Fruit fly (Drosophila melanogaster) whole organism, embryonic: ENCODE results near the gene CG31404.

ENCODE experiments used
- Awh ChIP-seq: fragments of 200-800 bp; sonication (Bioruptor generic); IDR thresholded peaks from 2 replicates; pipeline ENCODE4, ENCODE4 v1.3.6; 2022; ENCODE audit warnings: missing biosample characterization, missing genetic modification characterization
- CG10209 ChIP-seq: fragments of 200-800 bp; sonication (Bioruptor generic); optimal IDR thresholded peaks from 3 replicates; lab custom pipeline; 2017; ENCODE audit warnings: missing biosample characterization, mild to moderate bottlenecking, missing genetic modification characterization, missing genetic modification reagents
- CG10654 ChIP-seq: fragments of 200-800 bp; sonication (Bioruptor generic); optimal IDR thresholded peaks from 2 replicates; lab custom pipeline; 2016; ENCODE audit warnings: missing biosample characterization, missing genetic modification characterization
- CG12104 ChIP-seq: fragments of 200-800 bp; sonication (Bioruptor generic); optimal IDR thresholded peaks from 3 replicates; lab custom pipeline; 2016; ENCODE audit warnings: missing biosample characterization, missing genetic modification characterization
- CG12299 ChIP-seq: fragments of 200-800 bp; sonication (Bioruptor generic); optimal IDR thresholded peaks from 2 replicates; lab custom pipeline; 2018; ENCODE audit warnings: missing biosample characterization, mild to moderate bottlenecking, missing genetic modification characterization
- CG14710 ChIP-seq: fragments of 200-800 bp; sonication (Bioruptor generic); optimal IDR thresholded peaks from 3 replicates; lab custom pipeline; 2019; ENCODE audit warnings: missing biosample characterization, mild to moderate bottlenecking, missing genetic modification characterization, moderate library complexity
- CG1603 ChIP-seq: fragments of 200-800 bp; sonication (Bioruptor generic); optimal IDR thresholded peaks from 2 replicates; lab custom pipeline; 2019; ENCODE audit warnings: missing biosample characterization, mild to moderate bottlenecking, missing genetic modification characterization, moderate library complexity
- CG16815 ChIP-seq: fragments of 200-800 bp; sonication (Bioruptor generic); optimal IDR thresholded peaks from 3 replicates; lab custom pipeline; 2017; ENCODE audit warnings: missing biosample characterization, mild to moderate bottlenecking, missing genetic modification characterization
- CG17568 ChIP-seq: fragments of 200-800 bp; sonication (Bioruptor generic); optimal IDR thresholded peaks from 2 replicates; lab custom pipeline; 2018; ENCODE audit warnings: missing biosample characterization, mild to moderate bottlenecking, missing genetic modification characterization, moderate library complexity
- CG17802 ChIP-seq: fragments of 200-800 bp; sonication (Bioruptor generic); optimal IDR thresholded peaks from 2 replicates; lab custom pipeline; 2018; ENCODE audit warnings: missing biosample characterization, mild to moderate bottlenecking, missing genetic modification characterization, moderate library complexity
- CG18764 ChIP-seq: fragments of 200-800 bp; sonication (Bioruptor generic); optimal IDR thresholded peaks from 3 replicates; lab custom pipeline; 2016; ENCODE audit warnings: missing biosample characterization, missing genetic modification characterization
- CG2202 ChIP-seq: fragments of 200-800 bp; sonication (Bioruptor generic); optimal IDR thresholded peaks from 2 replicates; lab custom pipeline; 2018; ENCODE audit warnings: missing biosample characterization, mild to moderate bottlenecking, missing genetic modification characterization
- CG4404 ChIP-seq: fragments of 200-800 bp; sonication (Bioruptor generic); IDR thresholded peaks from 2 replicates; pipeline ENCODE4 v1.3.6; 2022; ENCODE audit warnings: missing biosample characterization, missing genetic modification characterization
- CG4820 ChIP-seq: fragments of 200-800 bp; sonication (Bioruptor generic); optimal IDR thresholded peaks from 3 replicates; lab custom pipeline; 2016; ENCODE audit warnings: missing biosample characterization, missing genetic modification characterization
- CG5953 ChIP-seq: fragments of 200-800 bp; sonication (Bioruptor generic); IDR thresholded peaks from 2 replicates; pipeline ENCODE4 v1.3.6; 2022; ENCODE audit warnings: missing biosample characterization, missing genetic modification characterization
- CG7928 ChIP-seq: fragments of 200-800 bp; sonication (Bioruptor generic); optimal IDR thresholded peaks from 2 replicates; lab custom pipeline; 2017; ENCODE audit warnings: missing biosample characterization, mild to moderate bottlenecking, missing genetic modification characterization
- CG8388 ChIP-seq: fragments of 200-800 bp; sonication (Bioruptor generic); optimal IDR thresholded peaks from 2 replicates; lab custom pipeline; 2019; ENCODE audit warnings: missing biosample characterization, mild to moderate bottlenecking, missing genetic modification characterization, moderate library complexity
- CG8924 ChIP-seq: fragments of 200-800 bp; optimal IDR thresholded peaks from 3 replicates; lab custom pipeline; 2019; ENCODE audit warnings: missing biosample characterization, mild to moderate bottlenecking, missing genetic modification characterization, moderate library complexity
- Dbx ChIP-seq: fragments of 200-800 bp; sonication (Bioruptor generic); IDR thresholded peaks from 3 replicates; pipeline ENCODE4 v1.3.6; 2022; ENCODE audit warnings: missing biosample characterization, missing genetic modification characterization
- Dfd ChIP-seq, 2 experiments: fragments of >200 bp; optimal IDR thresholded peaks; 2 replicates each; lab custom pipeline; 2017; ENCODE audit warnings: missing biosample characterization in 2 of 2, missing genetic modification characterization in 2 of 2
- Dref ChIP-seq: fragments of 200-800 bp; sonication (Bioruptor generic); IDR thresholded peaks from 2 replicates; pipeline ENCODE4 v1.3.6; 2022; ENCODE audit warnings: missing biosample characterization, missing genetic modification characterization
- Drgx ChIP-seq: fragments of 200-800 bp; sonication (Bioruptor generic); IDR thresholded peaks from 2 replicates; pipeline ENCODE4 v1.3.6; 2022; ENCODE audit warnings: missing biosample characterization, missing genetic modification characterization
- Elba2 ChIP-seq: fragments of 200-800 bp; sonication (Bioruptor generic); optimal IDR thresholded peaks from 3 replicates; lab custom pipeline; 2016; ENCODE audit warnings: missing biosample characterization, missing genetic modification characterization
- Hand ChIP-seq: fragments of 200-800 bp; sonication (Bioruptor generic); optimal IDR thresholded peaks from 2 replicates; lab custom pipeline; 2017; ENCODE audit warnings: mild to moderate bottlenecking, missing biosample characterization, missing genetic modification reagents, missing genetic modification characterization
- Optix ChIP-seq: fragments of 200-800 bp; sonication (Bioruptor generic); IDR thresholded peaks from 3 replicates; pipeline ENCODE4 v1.3.6; 2022; ENCODE audit warnings: missing biosample characterization, missing genetic modification characterization
- Tbp ChIP-seq: fragments of >200 bp; optimal IDR thresholded peaks from 2 replicates; lab custom pipeline; 2018; ENCODE audit warnings: missing biosample characterization, missing genetic modification characterization
- bab2 ChIP-seq: fragments of 200-800 bp; sonication (Bioruptor generic); optimal IDR thresholded peaks from 2 replicates; lab custom pipeline; 2016; ENCODE audit warnings: missing biosample characterization, missing genetic modification characterization
- caup ChIP-seq: fragments of 200-800 bp; sonication (Bioruptor generic); optimal IDR thresholded peaks from 3 replicates; lab custom pipeline; 2017; ENCODE audit warnings: missing biosample characterization, mild to moderate bottlenecking, missing genetic modification characterization, moderate library complexity; ENCODE audit not compliant: severe bottlenecking
- cwo ChIP-seq: fragments of 200-800 bp; sonication (Bioruptor generic); optimal IDR thresholded peaks from 3 replicates; lab custom pipeline; 2017; ENCODE audit warnings: missing biosample characterization, missing genetic modification characterization, mild to moderate bottlenecking, moderate library complexity, missing genetic modification reagents
- ems ChIP-seq: fragments of 200-800 bp; sonication (Bioruptor generic); optimal IDR thresholded peaks from 3 replicates; lab custom pipeline; 2016; ENCODE audit warnings: missing biosample characterization, missing genetic modification characterization
- ewg ChIP-seq: fragments of 200-800 bp; sonication (Bioruptor generic); optimal IDR thresholded peaks from 3 replicates; lab custom pipeline; 2017; ENCODE audit warnings: mild to moderate bottlenecking, missing biosample characterization, missing genetic modification reagents, missing genetic modification characterization
- fd3F ChIP-seq: fragments of 200-800 bp; sonication (Bioruptor generic); optimal IDR thresholded peaks from 2 replicates; lab custom pipeline; 2018; ENCODE audit warnings: missing biosample characterization, mild to moderate bottlenecking, missing genetic modification characterization, moderate library complexity
- fd96Cb ChIP-seq: fragments of 200-800 bp; sonication (Bioruptor generic); optimal IDR thresholded peaks from 2 replicates; lab custom pipeline; 2018; ENCODE audit warnings: missing biosample characterization, mild to moderate bottlenecking, missing genetic modification characterization, moderate library complexity
- gce ChIP-seq: fragments of 200-800 bp; sonication (Bioruptor generic); IDR thresholded peaks from 3 replicates; pipeline ENCODE4 v1.3.6; 2022; ENCODE audit warnings: missing biosample characterization, missing genetic modification characterization
- grau ChIP-seq: fragments of 200-800 bp; optimal IDR thresholded peaks from 3 replicates; lab custom pipeline; 2019; ENCODE audit warnings: missing biosample characterization, mild to moderate bottlenecking, missing genetic modification characterization, moderate library complexity
- h ChIP-seq: fragments of >200 bp; optimal IDR thresholded peaks from 2 replicates; lab custom pipeline; 2017
- hth ChIP-seq: fragments of >200 bp; optimal IDR thresholded peaks from 2 replicates; lab custom pipeline; 2017; ENCODE audit warnings: inconsistent platforms
- kni ChIP-seq: fragments of 200-800 bp; sonication (Bioruptor generic); optimal IDR thresholded peaks from 3 replicates; lab custom pipeline; 2017; ENCODE audit warnings: mild to moderate bottlenecking, missing biosample characterization, missing genetic modification reagents, missing genetic modification characterization
- phol ChIP-seq: fragments of 200-800 bp; sonication (Bioruptor generic); optimal IDR thresholded peaks from 3 replicates; lab custom pipeline; 2018; ENCODE audit warnings: missing biosample characterization, mild to moderate bottlenecking, missing genetic modification characterization, moderate library complexity
- prd ChIP-seq, 3 experiments: fragments of >200 bp in 2 of 3; fragments of 200-800 bp in 1 of 3; sonication (Bioruptor generic) in 1 of 3; optimal IDR thresholded peaks in 2 of 3; IDR thresholded peaks in 1 of 3; 2 replicates in 2 of 3; 3 replicates in 1 of 3; pipeline versions ENCODE4 v1.3.6 to Lab custom; 2017 to 2022; ENCODE audit warnings: missing biosample characterization in 1 of 3, missing genetic modification characterization in 1 of 3
- row ChIP-seq: fragments of 200-800 bp; sonication (Bioruptor generic); IDR thresholded peaks from 3 replicates; pipeline ENCODE4 v1.3.6; 2022; ENCODE audit warnings: missing biosample characterization, missing genetic modification characterization
- run ChIP-seq: fragments of 200-800 bp; sonication (Bioruptor generic); optimal IDR thresholded peaks from 3 replicates; lab custom pipeline; 2018; ENCODE audit warnings: missing biosample characterization, mild to moderate bottlenecking, missing genetic modification characterization
- sc ChIP-seq, 3 experiments: fragments of >200 bp in 2 of 3; fragments of 200-800 bp in 1 of 3; sonication (Bioruptor generic) in 1 of 3; optimal IDR thresholded peaks; 2 replicates in 2 of 3; 3 replicates in 1 of 3; lab custom pipeline; 2017; ENCODE audit warnings: mild to moderate bottlenecking in 1 of 3, missing biosample characterization in 1 of 3, missing genetic modification characterization in 1 of 3, missing genetic modification reagents in 1 of 3
- sens ChIP-seq: fragments of 200-800 bp; sonication (Bioruptor generic); peaks from one replicate; lab custom pipeline; 2016; ENCODE audit warnings: missing biosample characterization, missing genetic modification characterization
- shn ChIP-seq: fragments of 200-800 bp; sonication (Bioruptor generic); optimal IDR thresholded peaks from 3 replicates; lab custom pipeline; 2016; ENCODE audit warnings: missing biosample characterization, missing genetic modification characterization
- tin ChIP-seq: fragments of 200-800 bp; sonication (Bioruptor generic); optimal IDR thresholded peaks from 3 replicates; lab custom pipeline; 2016; ENCODE audit warnings: missing biosample characterization, missing genetic modification characterization
- twi ChIP-seq: fragments of 200-800 bp; optimal IDR thresholded peaks from 2 replicates; lab custom pipeline; 2019; ENCODE audit warnings: missing biosample characterization, mild to moderate bottlenecking, missing genetic modification characterization, moderate library complexity
- unc-4 ChIP-seq: fragments of 200-800 bp; sonication (Bioruptor generic); IDR thresholded peaks from 2 replicates; pipeline ENCODE4 v1.3.6; 2022; ENCODE audit warnings: missing biosample characterization, missing genetic modification characterization; ENCODE audit not compliant: partially characterized antibody
- wdn ChIP-seq: fragments of 200-800 bp; sonication (Bioruptor generic); IDR thresholded peaks from 2 replicates; pipeline ENCODE4 v1.3.6; 2022; ENCODE audit warnings: missing biosample characterization, missing genetic modification characterization
- zfh1 ChIP-seq: fragments of 200-800 bp; sonication (Bioruptor generic); IDR thresholded peaks from 3 replicates; pipeline ENCODE4 v1.3.6; 2022; ENCODE audit warnings: missing biosample characterization, missing genetic modification characterization
- zfh2 ChIP-seq: fragments of 200-800 bp; sonication (Bioruptor generic); optimal IDR thresholded peaks from 2 replicates; lab custom pipeline; 2016; ENCODE audit warnings: missing biosample characterization, missing genetic modification characterization

CG31404 gene

dm6 chr3R:19339205-19339724 lies 36.6 kb downstream of the CG31404 start (continued):
- TF ChIP-seq CG2202 (peak; percentile 2), Tbp (no peak), Dref (GFP tag; lab: Robert Waterston, UW) (no peak), CG4820 (peak; percentile 30), row (GFP tag; lab: Robert Waterston, UW) (no peak; the same call in 2 of the 3 replicates), zfh1 (GFP tag; lab: Robert Waterston, UW) (peak; percentile 75; the same call in 2 of the 3 replicates), run (tag; lab: Kevin White, UChicago) (no peak), twi (peak; percentile 86), CG12299 (tag; lab: Kevin White, UChicago) (no peak), shn (GFP tag; lab: Kevin White, UChicago) (no peak), sc (optimal IDR thresholded peaks at IDR 0.05; lab: Kevin White, UChicago) (no peak), sc (GFP tag; optimal IDR thresholded peaks at IDR 0.05; lab: Kevin White, UChicago) (no peak), CG16815 (GFP tag; lab: Kevin White, UChicago) (peak; percentile 34), kni (GFP tag; lab: Kevin White, UChicago) (no peak), CG10209 (peak; percentile 34), h (lab: Kevin White, UChicago) (no peak), hth (lab: Kevin White, UChicago) (no peak), prd (optimal IDR thresholded peaks at IDR 0.05; lab: Kevin White, UChicago) (no peak), prd (GFP tag; IDR thresholded peaks at IDR 0.05; lab: Robert Waterston, UW) (peak; percentile 97), CG4404 (GFP tag; lab: Robert Waterston, UW) (peak; percentile 86), CG1603 (tag; lab: Kevin White, UChicago) (peak; percentile 36), zfh2 (no peak), caup (GFP tag; lab: Kevin White, UChicago) (no peak), CG8924 (tag; lab: Kevin White, UChicago) (peak; percentile 77), CG7928 (GFP tag; lab: Kevin White, UChicago) (no peak), ems (GFP tag; lab: Kevin White, UChicago) (no peak), CG5953 (no peak), Drgx (GFP tag; lab: Robert Waterston, UW) (no peak), Dfd (GFP tag; optimal IDR thresholded peaks at IDR 0.05; lab: Kevin White, UChicago) (no peak), CG12104 (no peak), Awh (GFP tag; lab: Robert Waterston, UW) (no peak), gce (GFP tag; lab: Robert Waterston, UW) (no peak), fd96Cb (no peak), Dbx (GFP tag; lab: Robert Waterston, UW) (no peak), ewg (no peak), CG18764 (GFP tag; lab: Kevin White, UChicago) (peak; percentile 0), sens (GFP tag; lab: Kevin White, UChicago) (peak; percentile 64), phol (tag; lab: Kevin White, UChicago) (peak; percentile 56), cwo (GFP tag; lab: Kevin White, UChicago) (no peak), CG8388 (GFP tag; lab: Kevin White, UChicago) (peak; percentile 26), CG14710 (peak; percentile 58), CG17568 (GFP tag; lab: Kevin White, UChicago) (no peak), bab2 (GFP tag; lab: Kevin White, UChicago) (no peak), tin (GFP tag; lab: Kevin White, UChicago) (peak; percentile 32), CG17802 (tag; lab: Kevin White, UChicago) (no peak), Hand (GFP tag; lab: Kevin White, UChicago) (no peak), fd3F (GFP tag; lab: Kevin White, UChicago) (no peak), wdn (no peak), grau (peak; percentile 19), Optix (GFP tag; lab: Robert Waterston, UW) (no peak), CG10654 (GFP tag; lab: Kevin White, UChicago) (no peak), unc-4 (GFP tag; lab: Robert Waterston, UW) (no peak), Elba2 (peak; percentile 93)
